Worm (Caenorhabditis elegans) whole organism, young adult: ENCODE measurements around the gene K08D12.4.

Source experiments
- B0019.2 ChIP-seq: fragments of 200-800 bp; sonication (Bioruptor generic); conservative IDR thresholded peaks from 2 replicates; pipeline ENCODE4 v1.3.6; 2022; ENCODE audit warnings: missing genetic modification reagents, missing genetic modification characterization, missing compliant biosample characterization
- B0035.1 ChIP-seq: sonication (generic microtip); optimal IDR thresholded peaks from 2 replicates; lab custom pipeline; 2016; ENCODE audit warnings: missing genetic modification characterization, mild to moderate bottlenecking, missing compliant biosample characterization, missing genotype, missing genetic modification reagents
- B0336.3 ChIP-seq: fragments of 200-800 bp; sonication (Bioruptor generic); IDR thresholded peaks from 2 replicates; pipeline ENCODE4 v1.3.6; 2022; ENCODE audit warnings: missing genetic modification characterization, missing compliant biosample characterization
- F33H1.4 ChIP-seq: fragments of 200-800 bp; sonication (Bioruptor generic); IDR thresholded peaks from 2 replicates; pipeline ENCODE4 v1.3.6; 2022; ENCODE audit warnings: missing genetic modification reagents, missing genetic modification characterization, missing compliant biosample characterization
- F39B2.1 ChIP-seq: fragments of 200-800 bp; sonication (Bioruptor generic); IDR thresholded peaks from 2 replicates; pipeline ENCODE4 v1.3.6; 2022; ENCODE audit warnings: missing genetic modification reagents, missing genetic modification characterization, missing compliant biosample characterization
- F52B5.7 ChIP-seq: sonication (generic microtip); optimal IDR thresholded peaks from 2 replicates; lab custom pipeline; 2016; ENCODE audit warnings: mild to moderate bottlenecking, missing genetic modification characterization, missing compliant biosample characterization
- K12H6.12 ChIP-seq: fragments of 200-800 bp; sonication (Bioruptor generic); optimal IDR thresholded peaks from 2 replicates; lab custom pipeline; 2018; ENCODE audit warnings: mild to moderate bottlenecking, missing genetic modification characterization, missing compliant biosample characterization
- T07F8.4 ChIP-seq: sonication (generic microtip); optimal IDR thresholded peaks from 2 replicates; lab custom pipeline; 2016; ENCODE audit warnings: mild to moderate bottlenecking, missing genetic modification characterization, moderate library complexity, missing compliant biosample characterization
- T26A5.8 ChIP-seq: sonication (generic microtip); optimal IDR thresholded peaks from 2 replicates; lab custom pipeline; 2016; ENCODE audit warnings: missing genetic modification characterization, missing compliant biosample characterization
- Y53G8AR.9 ChIP-seq: fragments of 200-800 bp; sonication (Bioruptor generic); conservative IDR thresholded peaks from 2 replicates; pipeline ENCODE4 v1.3.6; 2022; ENCODE audit warnings: missing genetic modification reagents, missing genetic modification characterization, missing compliant biosample characterization
- Y67H2A.10 ChIP-seq: fragments of 200-800 bp; sonication (Bioruptor generic); conservative IDR thresholded peaks from 2 replicates; pipeline ENCODE4 v1.3.6; 2022; ENCODE audit warnings: missing genetic modification reagents, missing genetic modification characterization, missing compliant biosample characterization
- Y95B8A.8 ChIP-seq: fragments of 200-800 bp; sonication (Bioruptor generic); IDR thresholded peaks from 2 replicates; pipeline ENCODE4 v1.3.6; 2022; ENCODE audit warnings: missing genetic modification reagents, missing genetic modification characterization, missing compliant biosample characterization
- ZK185.1 ChIP-seq: sonication (generic microtip); optimal IDR thresholded peaks from 2 replicates; lab custom pipeline; 2016; ENCODE audit warnings: mild to moderate bottlenecking, missing genetic modification characterization, missing compliant biosample characterization; ENCODE audit not compliant: poor library complexity, severe bottlenecking
- ama-1 ChIP-seq, 3 experiments: fragments of 150-350 bp in 1 of 3; sonication (generic microtip) in 2 of 3; optimal IDR thresholded peaks; 2 replicates each; lab custom pipeline; 2014 to 2018; ENCODE audit warnings: missing biosample characterization in 2 of 3, missing genetic modification characterization in 2 of 3, missing genetic modification reagents in 2 of 3
- aptf-2 ChIP-seq: fragments of 200-800 bp; sonication (Bioruptor generic); conservative IDR thresholded peaks from 2 replicates; pipeline ENCODE4 v1.3.6; 2022; ENCODE audit warnings: missing genetic modification reagents, missing genetic modification characterization, missing compliant biosample characterization
- atf-7 ChIP-seq: sonication (generic microtip); optimal IDR thresholded peaks from 2 replicates; lab custom pipeline; 2017; ENCODE audit warnings: mild to moderate bottlenecking, missing genetic modification characterization, missing compliant biosample characterization
- athp-1 ChIP-seq: sonication (generic microtip); optimal IDR thresholded peaks from 2 replicates; lab custom pipeline; 2017; ENCODE audit warnings: mild to moderate bottlenecking, missing genetic modification characterization, missing compliant biosample characterization
- attf-3 ChIP-seq: fragments of 200-800 bp; sonication (Bioruptor generic); conservative IDR thresholded peaks from 2 replicates; pipeline ENCODE4 v1.3.6; 2022; ENCODE audit warnings: missing genetic modification reagents, missing genetic modification characterization, missing compliant biosample characterization
- cebp-2 ChIP-seq: fragments of 200-800 bp; sonication (Bioruptor generic); IDR thresholded peaks from 2 replicates; pipeline ENCODE4 v1.3.6; 2022; ENCODE audit warnings: missing genetic modification characterization, missing compliant biosample characterization
- ceh-27 ChIP-seq: fragments of 200-800 bp; sonication (Bioruptor generic); optimal IDR thresholded peaks from 2 replicates; lab custom pipeline; 2018; ENCODE audit warnings: mild to moderate bottlenecking, missing genetic modification characterization, moderate library complexity, missing compliant biosample characterization
- dpl-1 ChIP-seq: fragments of 150-350 bp; optimal IDR thresholded peaks from 2 replicates; lab custom pipeline; 2014; ENCODE audit warnings: missing biosample characterization, missing genetic modification reagents, missing genetic modification characterization
- efl-1 ChIP-seq: fragments of 150-350 bp; optimal IDR thresholded peaks from 2 replicates; lab custom pipeline; 2014; ENCODE audit warnings: missing biosample characterization, missing genetic modification reagents, missing genetic modification characterization
- ekl-4 ChIP-seq: fragments of 200-800 bp; sonication (Bioruptor generic); IDR thresholded peaks from 2 replicates; pipeline ENCODE4 v1.3.6; 2022; ENCODE audit warnings: missing genetic modification reagents, missing genetic modification characterization, missing compliant biosample characterization
- fkh-3 ChIP-seq: sonication (generic microtip); optimal IDR thresholded peaks from 2 replicates; lab custom pipeline; 2016; ENCODE audit warnings: mild to moderate bottlenecking, missing genetic modification characterization, missing compliant biosample characterization
- hmg-1.2 ChIP-seq: fragments of 200-800 bp; sonication (Bioruptor generic); IDR thresholded peaks from 2 replicates; pipeline ENCODE4 v1.3.6; 2022; ENCODE audit warnings: missing genetic modification reagents, missing genetic modification characterization, missing compliant biosample characterization
- hsf-1 ChIP-seq: fragments of 200-800 bp; sonication (Bioruptor generic); IDR thresholded peaks from 2 replicates; pipeline ENCODE4 v1.3.6; 2022; ENCODE audit warnings: missing genetic modification reagents, missing genetic modification characterization, missing compliant biosample characterization
- let-526 ChIP-seq: fragments of 200-800 bp; sonication (Bioruptor generic); IDR thresholded peaks from 2 replicates; pipeline ENCODE4 v1.3.6; 2022; ENCODE audit warnings: missing genetic modification reagents, missing genetic modification characterization, missing compliant biosample characterization
- let-607 ChIP-seq, 2 experiments: fragments of 200-800 bp in 1 of 2; sonication (Bioruptor generic) in 1 of 2; sonication (generic microtip) in 1 of 2; optimal IDR thresholded peaks; 2 replicates each; lab custom pipeline; 2016 to 2018; ENCODE audit warnings: mild to moderate bottlenecking in 2 of 2, missing compliant biosample characterization in 2 of 2, missing genetic modification characterization in 2 of 2, moderate library complexity in 2 of 2, missing genotype in 1 of 2
- lin-40 ChIP-seq: sonication (generic microtip); optimal IDR thresholded peaks from 2 replicates; lab custom pipeline; 2016; ENCODE audit warnings: missing genetic modification characterization, mild to moderate bottlenecking, missing compliant biosample characterization, missing genotype, missing genetic modification reagents
- lin-54 ChIP-seq: fragments of 200-800 bp; sonication (Bioruptor generic); optimal IDR thresholded peaks from 2 replicates; lab custom pipeline; 2018; ENCODE audit warnings: mild to moderate bottlenecking, missing genetic modification characterization, missing compliant biosample characterization
- lir-1 ChIP-seq: fragments of 200-800 bp; sonication (Bioruptor generic); conservative IDR thresholded peaks from 2 replicates; pipeline ENCODE4 v1.3.6; 2022; ENCODE audit warnings: missing genetic modification reagents, missing genetic modification characterization, missing compliant biosample characterization
- lsl-1 ChIP-seq: fragments of 200-800 bp; sonication (Bioruptor generic); optimal IDR thresholded peaks from 2 replicates; lab custom pipeline; 2018; ENCODE audit warnings: mild to moderate bottlenecking, missing genetic modification characterization, moderate library complexity, missing compliant biosample characterization
- madf-10 ChIP-seq: sonication (generic microtip); optimal IDR thresholded peaks from 2 replicates; lab custom pipeline; 2016; ENCODE audit warnings: mild to moderate bottlenecking, missing genetic modification characterization, missing compliant biosample characterization
- madf-6 ChIP-seq: fragments of 200-800 bp; sonication (Bioruptor generic); IDR thresholded peaks from 2 replicates; pipeline ENCODE4 v1.3.6; 2022; ENCODE audit warnings: missing genetic modification reagents, missing genetic modification characterization, missing compliant biosample characterization
- mel-28 ChIP-seq: sonication (generic microtip); optimal IDR thresholded peaks from 2 replicates; lab custom pipeline; 2016; ENCODE audit warnings: borderline replicate concordance, mild to moderate bottlenecking, missing genetic modification characterization, missing compliant biosample characterization
- mxl-1 ChIP-seq: sonication (generic microtip); optimal IDR thresholded peaks from 2 replicates; lab custom pipeline; 2016; ENCODE audit warnings: missing genetic modification characterization, missing compliant biosample characterization
- nhr-179 ChIP-seq: sonication (generic microtip); optimal IDR thresholded peaks from 2 replicates; lab custom pipeline; 2016; ENCODE audit warnings: mild to moderate bottlenecking, missing genetic modification characterization, missing compliant biosample characterization
- nhr-27 ChIP-seq: fragments of 200-800 bp; sonication (Bioruptor generic); optimal IDR thresholded peaks from 2 replicates; lab custom pipeline; 2018; ENCODE audit warnings: mild to moderate bottlenecking, missing genetic modification characterization, moderate library complexity, missing compliant biosample characterization
- pbrm-1 ChIP-seq: fragments of 200-800 bp; sonication (Bioruptor generic); IDR thresholded peaks from 2 replicates; pipeline ENCODE4 v1.3.6; 2022; ENCODE audit warnings: missing genetic modification reagents, missing genetic modification characterization, missing compliant biosample characterization
- repo-1 ChIP-seq: sonication (generic microtip); optimal IDR thresholded peaks from 2 replicates; lab custom pipeline; 2017; ENCODE audit warnings: mild to moderate bottlenecking, missing genetic modification characterization, missing compliant biosample characterization
- tbx-9 ChIP-seq: sonication (generic microtip); optimal IDR thresholded peaks from 2 replicates; lab custom pipeline; 2016; ENCODE audit warnings: borderline replicate concordance, missing genetic modification characterization, inconsistent platforms, missing compliant biosample characterization
- unc-130 ChIP-seq: sonication (generic microtip); optimal IDR thresholded peaks from 2 replicates; lab custom pipeline; 2016; ENCODE audit warnings: missing genetic modification reagents, missing genetic modification characterization, missing compliant biosample characterization
- zfh-2 ChIP-seq: fragments of 200-800 bp; sonication (Bioruptor generic); conservative IDR thresholded peaks from 2 replicates; pipeline ENCODE4 v1.3.6; 2022; ENCODE audit warnings: missing genetic modification reagents, missing genetic modification characterization, missing compliant biosample characterization
- ztf-26 ChIP-seq: sonication (generic microtip); optimal IDR thresholded peaks from 2 replicates; lab custom pipeline; 2017; ENCODE audit warnings: missing genetic modification characterization, missing compliant biosample characterization
- ztf-28 ChIP-seq: fragments of 200-800 bp; sonication (Bioruptor generic); IDR thresholded peaks from 2 replicates; pipeline ENCODE4 v1.3.6; 2022; ENCODE audit warnings: missing genetic modification reagents, missing genetic modification characterization, missing compliant biosample characterization
- ztf-6 ChIP-seq: fragments of 200-800 bp; sonication (Bioruptor generic); IDR thresholded peaks from 2 replicates; pipeline ENCODE4 v1.3.6; 2022; ENCODE audit warnings: missing genetic modification reagents, missing genetic modification characterization, missing compliant biosample characterization

The K08D12.4 gene

DNA sequence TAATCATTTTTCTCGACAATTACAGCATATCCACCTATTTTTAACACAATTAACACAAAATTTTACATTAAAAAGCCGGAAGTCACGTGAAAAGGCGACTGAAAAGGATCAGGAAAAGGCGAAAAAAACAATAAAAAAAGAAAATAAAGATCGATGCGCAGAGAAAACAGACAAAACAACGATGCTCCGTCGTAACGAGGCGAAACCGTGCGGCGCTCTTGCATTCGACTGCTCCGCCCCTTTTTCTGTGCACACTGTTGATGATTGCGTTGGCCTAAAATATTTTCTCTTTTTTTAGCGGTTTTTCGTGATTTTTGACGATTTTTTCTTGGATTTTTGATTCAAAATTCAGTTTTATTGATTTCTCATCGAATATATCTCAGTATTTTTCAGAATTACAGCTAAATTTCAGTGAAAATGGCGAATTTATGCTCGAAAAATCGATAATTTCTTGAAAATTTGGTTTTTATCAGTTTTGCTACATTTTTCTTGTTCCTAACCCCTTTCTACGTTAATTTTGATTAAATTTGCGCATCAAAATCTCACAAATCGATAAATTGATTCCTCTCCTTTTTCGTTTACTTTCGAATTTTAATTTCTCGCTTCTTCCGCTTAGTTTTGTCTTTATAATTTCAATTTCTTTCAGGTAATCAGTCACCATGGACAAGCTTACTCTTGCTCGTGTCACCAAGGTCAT, 47.9 kb upstream of the K08D12.4 start, which contains the start of gene rps-28 (continued):
- TF ChIP-seq zfh-2 (GFP tag; lab: Robert Waterston, UW) (peak; percentile 95), pbrm-1 (GFP tag; lab: Robert Waterston, UW) (peak; percentile 95), attf-3 (peak; percentile 100), F52B5.7 (tag; lab: Kevin White, UChicago) (peak; percentile 17), B0019.2 (GFP tag; lab: Robert Waterston, UW) (peak; percentile 86), F33H1.4 (GFP tag; lab: Robert Waterston, UW) (peak; percentile 84), madf-10 (tag; lab: Kevin White, UChicago) (peak; percentile 90), ceh-27 (GFP tag; lab: Kevin White, UChicago) (peak; percentile 92), athp-1 (tag; lab: Kevin White, UChicago) (peak; percentile 99), T07F8.4 (tag; lab: Kevin White, UChicago) (peak; percentile 11), fkh-3 (tag; lab: Kevin White, UChicago) (no peak), lin-40 (peak; percentile 94), ZK185.1 (tag; lab: Kevin White, UChicago) (peak; percentile 90), mel-28 (tag; lab: Kevin White, UChicago) (no peak), repo-1 (peak; percentile 67), Y67H2A.10 (GFP tag; lab: Robert Waterston, UW) (peak; percentile 85), hmg-1.2 (peak; percentile 83), efl-1 (GFP tag; lab: Kevin White, UChicago) (peak; percentile 76), nhr-179 (no peak), ama-1 (optimal IDR thresholded peaks at IDR 0.05; lab: Kevin White, UChicago) (no peak), ama-1 (GFP tag; optimal IDR thresholded peaks at IDR 0.05; lab: Kevin White, UChicago) (peak in 1 of 2 experiments; percentile 58), unc-130 (GFP tag; lab: Kevin White, UChicago) (peak; percentile 81), aptf-2 (GFP tag; lab: Robert Waterston, UW) (0 out of 2 replicates have a peak, but pooled peaks have one; percentile 47), let-607 (tag; optimal IDR thresholded peaks at IDR 0.05; lab: Kevin White, UChicago) (peak; percentile 69 to 85)

DNA sequence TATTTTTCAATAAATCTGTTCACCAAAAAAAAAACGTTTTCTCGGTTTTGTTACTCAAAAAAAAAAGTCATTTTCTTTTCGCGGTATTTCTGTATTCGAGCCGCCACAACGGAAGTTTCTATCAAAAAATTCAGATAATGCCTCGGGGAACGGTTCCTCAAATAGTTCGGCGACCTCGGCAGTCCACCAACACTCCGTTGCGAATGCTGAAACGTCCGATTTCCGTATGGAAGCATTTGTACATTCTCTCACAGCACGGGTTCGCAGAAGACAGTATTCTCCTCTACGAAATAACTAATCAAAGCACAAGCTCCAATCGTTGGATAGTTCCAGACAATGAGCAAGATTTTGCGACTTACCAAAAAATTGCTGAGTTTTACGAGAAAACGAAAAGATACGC, 47.1 kb upstream of the K08D12.4 start, which contains the start of gene Y41D4B.4:
Gene Y41D4B.4 (plus strand): TSS at position 133 of the 400 bp plus-strand sequence.
- TF ChIP-seq F52B5.7 (tag; lab: Kevin White, UChicago) (no peak), lin-54 (GFP tag; lab: Kevin White, UChicago) (peak; percentile 44), B0035.1 (tag; lab: Kevin White, UChicago) (no peak), Y53G8AR.9 (GFP tag; lab: Robert Waterston, UW) (peak; percentile 52; the same call in 1 of the 2 replicates), ekl-4 (GFP tag; lab: Robert Waterston, UW) (peak; percentile 32; the same call in 1 of the 2 replicates), cebp-2 (0 out of 2 replicates have a peak, but pooled peaks have one; percentile 15), lir-1 (GFP tag; lab: Robert Waterston, UW) (no peak), mxl-1 (tag; lab: Kevin White, UChicago) (no peak), ztf-26 (tag; lab: Kevin White, UChicago) (no peak), F39B2.1 (GFP tag; lab: Robert Waterston, UW) (no peak), T26A5.8 (tag; lab: Kevin White, UChicago) (no peak), Y95B8A.8 (no peak), ztf-6 (no peak), madf-10 (tag; lab: Kevin White, UChicago) (no peak), tbx-9 (no peak), nhr-27 (no peak), B0336.3 (peak; percentile 51; the same call in 1 of the 2 replicates), let-526 (GFP tag; lab: Robert Waterston, UW) (no peak), ztf-28 (GFP tag; lab: Robert Waterston, UW) (no peak), pbrm-1 (GFP tag; lab: Robert Waterston, UW) (no peak), let-607 (tag; optimal IDR thresholded peaks at IDR 0.05; lab: Kevin White, UChicago) (no peak), atf-7 (tag; lab: Kevin White, UChicago) (no peak), dpl-1 (GFP tag; lab: Kevin White, UChicago) (no peak), hsf-1 (GFP tag; lab: Robert Waterston, UW) (no peak), K12H6.12 (tag; lab: Kevin White, UChicago) (no peak), madf-6 (GFP tag; lab: Robert Waterston, UW) (peak; percentile 18; the same call in 1 of the 2 replicates), lsl-1 (GFP tag; lab: Kevin White, UChicago) (no peak)
